Worm (Caenorhabditis elegans): ENCODE measurements around the gene R05D3.12.

ce11 chrIII:8369172-8369571 lies 11.6 kb upstream of the R05D3.12 start:
- TF ChIP-seq R02D3.7 (tag; optimal IDR thresholded peaks at IDR 0.05) (no peak), nhr-11 (tag; optimal IDR thresholded peaks at IDR 0.05) (no peak), skn-1 (tag; optimal IDR thresholded peaks at IDR 0.05) (no peak), ceh-44 (GFP tag; IDR thresholded peaks at IDR 0.05) (no peak), nhr-6 (tag; optimal IDR thresholded peaks at IDR 0.05) (no peak)
